Fruit fly (Drosophila melanogaster) Kc167 (cell line): Measurements from ENCODE around the gene CG6765.

Source experiments
- Myc ChIP-seq: fragments of >200 bp; optimal IDR thresholded peaks from 2 replicates; lab custom pipeline; 2017; ENCODE audit warnings: missing external identifiers
- Sin3A ChIP-seq: fragments of >200 bp; optimal IDR thresholded peaks from 2 replicates; lab custom pipeline; 2018; ENCODE audit warnings: missing external identifiers
- h ChIP-seq: fragments of >200 bp; optimal IDR thresholded peaks from 3 replicates; lab custom pipeline; 2018; ENCODE audit warnings: missing external identifiers
- insv ChIP-seq: fragments of >200 bp; optimal IDR thresholded peaks from 3 replicates; lab custom pipeline; 2018; ENCODE audit warnings: missing external identifiers
- psq ChIP-seq: fragments of >200 bp; optimal IDR thresholded peaks from 2 replicates; lab custom pipeline; 2017; ENCODE audit warnings: missing external identifiers
- ttk ChIP-seq: sonication (Bioruptor generic); optimal IDR thresholded peaks from 2 replicates; lab custom pipeline; 2017; ENCODE audit warnings: missing external identifiers

DNA sequence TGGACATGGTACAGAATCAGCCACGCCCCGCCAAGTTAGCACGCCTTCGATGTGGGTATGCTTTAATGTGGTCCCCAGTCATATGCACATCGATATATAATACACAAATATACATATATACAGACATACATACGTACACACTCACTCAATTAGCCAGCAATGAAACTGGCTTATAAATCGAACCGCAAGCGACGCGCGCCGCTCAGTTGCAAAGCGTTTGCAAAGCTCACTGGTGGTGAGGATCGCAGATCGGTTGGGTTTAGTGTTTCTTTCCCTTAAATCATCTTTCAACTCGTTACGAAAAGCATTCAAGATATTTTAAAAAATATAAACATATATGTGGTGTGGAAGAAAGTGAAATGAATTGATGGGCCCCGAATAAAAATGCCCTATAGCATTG, 16.0 kb downstream of the CG6765 start:
- TF ChIP-seq psq (lab: Kevin White, UChicago) (no peak), h (lab: Kevin White, UChicago) (no peak), Sin3A (lab: Kevin White, UChicago) (no peak), Myc (lab: Kevin White, UChicago) (no peak), ttk (lab: Kevin White, UChicago) (no peak), insv (no peak)
